Worm (Caenorhabditis elegans) whole organism, late embryonic: ENCODE results near the gene D2096.10.

Source experiments
- ceh-19 ChIP-seq: fragments of 200-800 bp; sonication (Bioruptor generic); optimal IDR thresholded peaks from 2 replicates; lab custom pipeline; 2018; ENCODE audit warnings: mild to moderate bottlenecking, missing genetic modification characterization, missing compliant biosample characterization
- ceh-9 ChIP-seq: sonication (generic microtip); optimal IDR thresholded peaks from 2 replicates; lab custom pipeline; 2016; ENCODE audit warnings: mild to moderate bottlenecking, missing genetic modification characterization, inconsistent platforms, missing compliant biosample characterization
- syd-9 ChIP-seq: sonication (generic microtip); optimal IDR thresholded peaks from 2 replicates; lab custom pipeline; 2016; ENCODE audit warnings: mild to moderate bottlenecking, missing genetic modification characterization, moderate library complexity, missing compliant biosample characterization
- ztf-16 ChIP-seq: sonication (generic microtip); optimal IDR thresholded peaks from 2 replicates; lab custom pipeline; 2017; ENCODE audit warnings: missing genetic modification characterization, missing compliant biosample characterization

- no peak for TF ChIP-seq ztf-16 (tag; lab: Kevin White, UChicago)
- TF ChIP-seq ceh-19 (GFP tag; lab: Kevin White, UChicago) = no peak
- no peak for TF ChIP-seq ceh-9 (tag; lab: Kevin White, UChicago)
- TF ChIP-seq syd-9 = no peak
These were observed 7.3 kb upstream of the D2096.10 start, which contains the start of gene timm-17B.2 for ce11 chrIV:8396348-8396747.
